Worm (Caenorhabditis elegans) whole organism, L1 larva: ENCODE measurements around the gene C18E9.9.

Experiments
- ceh-82 ChIP-seq, 3 experiments: fragments of 150-350 bp in 1 of 3; sonication (generic microtip) in 2 of 3; optimal IDR thresholded peaks; 2 replicates each; lab custom pipeline; 2014 to 2017; ENCODE audit warnings: missing biosample characterization in 3 of 3, missing genetic modification characterization in 3 of 3
- elt-3 ChIP-seq, 6 experiments: fragments of 150-350 bp in 1 of 6; sonication (generic microtip); optimal IDR thresholded peaks; 2 replicates each; lab custom pipeline; 2017 to 2018; ENCODE audit warnings: missing biosample characterization in 6 of 6, missing genetic modification characterization in 6 of 6, inconsistent platforms in 1 of 6
- fkh-10 ChIP-seq: sonication (generic microtip); optimal IDR thresholded peaks from 2 replicates; lab custom pipeline; 2017; ENCODE audit warnings: missing biosample characterization, missing genetic modification reagents, missing genetic modification characterization
- mdl-1 ChIP-seq, 2 experiments: fragments of 150-350 bp; optimal IDR thresholded peaks; 2 replicates each; lab custom pipeline; 2014 to 2017; ENCODE audit warnings: missing biosample characterization in 2 of 2, missing genetic modification characterization in 2 of 2, inconsistent platforms in 1 of 2
- nhr-11 ChIP-seq: fragments of 150-350 bp; optimal IDR thresholded peaks from 2 replicates; lab custom pipeline; 2014; ENCODE audit warnings: missing biosample characterization, missing genetic modification characterization
- nhr-71 ChIP-seq: sonication (generic microtip); optimal IDR thresholded peaks from 2 replicates; lab custom pipeline; 2016; ENCODE audit warnings: mild to moderate bottlenecking, missing genetic modification characterization, moderate library complexity, missing compliant biosample characterization
- snpc-4 ChIP-seq: fragments of 150-350 bp; optimal IDR thresholded peaks from 2 replicates; lab custom pipeline; 2014; ENCODE audit warnings: missing biosample characterization, missing genetic modification characterization
- sox-4 ChIP-seq: sonication (generic microtip); optimal IDR thresholded peaks from 2 replicates; lab custom pipeline; 2016; ENCODE audit warnings: missing genetic modification characterization, missing compliant biosample characterization
- tbx-2 ChIP-seq: sonication (generic microtip); optimal IDR thresholded peaks from 2 replicates; lab custom pipeline; 2016; ENCODE audit warnings: missing genetic modification characterization, missing compliant biosample characterization
- unc-62 ChIP-seq: fragments of 150-350 bp; optimal IDR thresholded peaks from 2 replicates; lab custom pipeline; 2014; ENCODE audit warnings: missing biosample characterization, missing genetic modification reagents, missing genetic modification characterization
- vab-15 ChIP-seq: sonication (generic microtip); optimal IDR thresholded peaks from 2 replicates; lab custom pipeline; 2017; ENCODE audit warnings: missing genotype, mild to moderate bottlenecking, missing genetic modification characterization, missing compliant biosample characterization
- zip-4 ChIP-seq: fragments of 200-800 bp; sonication (Bioruptor generic); optimal IDR thresholded peaks from 2 replicates; lab custom pipeline; 2018; ENCODE audit warnings: mild to moderate bottlenecking, missing genetic modification characterization, moderate library complexity, missing compliant biosample characterization

DNA sequence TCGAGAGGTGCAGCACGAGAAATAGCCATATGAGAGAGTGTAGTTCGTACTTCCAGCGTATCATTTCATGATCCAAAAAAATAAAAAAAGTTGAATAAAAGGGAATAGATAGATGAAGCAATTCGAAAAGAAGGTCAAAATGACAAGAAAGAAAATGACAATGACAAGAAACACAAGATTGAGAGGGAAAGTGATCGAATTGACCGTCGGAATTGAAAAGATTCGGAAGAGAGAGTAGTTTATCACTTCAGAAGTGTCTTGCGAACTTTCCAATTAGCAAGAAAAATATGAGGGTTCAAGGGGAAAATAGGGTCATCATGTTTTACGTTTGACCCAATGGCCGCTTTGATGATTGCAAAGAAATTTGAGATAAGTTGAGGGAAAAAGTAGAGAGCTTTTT, 30.4 kb upstream of the C18E9.9 start, which contains the start of gene dep-1:
- TF ChIP-seq nhr-11 (tag; lab: Kevin White, UChicago) (no peak), mdl-1 (tag; optimal IDR thresholded peaks at IDR 0.05; lab: Kevin White, UChicago) (no peak), snpc-4 (tag; lab: Kevin White, UChicago) (no peak), ceh-82 (tag; optimal IDR thresholded peaks at IDR 0.05; lab: Kevin White, UChicago) (no peak), zip-4 (GFP tag; lab: Kevin White, UChicago) (no peak), nhr-71 (tag; lab: Kevin White, UChicago) (no peak), sox-4 (no peak), elt-3 (tag; optimal IDR thresholded peaks at IDR 0.05; lab: Kevin White, UChicago) (peak in 1 of 6 experiments; percentile 3), unc-62 (GFP tag; lab: Kevin White, UChicago) (no peak), tbx-2 (no peak), vab-15 (tag; lab: Kevin White, UChicago) (no peak), fkh-10 (GFP tag; lab: Kevin White, UChicago) (no peak)
